Worm (Caenorhabditis elegans): ENCODE results near the gene got-2.2.

The got-2.2 gene

ce11 chrX:6253899-6254670 is 13.3 kb downstream of the got-2.2 start:
- TF ChIP-seq nhr-11 (tag; optimal IDR thresholded peaks at IDR 0.05) (peak; percentile 30), nhr-12 (tag; optimal IDR thresholded peaks at IDR 0.05) (no peak), F13H6.1 (tag; optimal IDR thresholded peaks at IDR 0.05) (peak; percentile 64), sem-4 (tag; optimal IDR thresholded peaks at IDR 0.05) (peak; percentile 78), lin-13 (GFP tag; optimal IDR thresholded peaks at IDR 0.05) (peak; percentile 58), nhr-10 (tag; optimal IDR thresholded peaks at IDR 0.05) (peak; percentile 33), crh-2 (tag; optimal IDR thresholded peaks at IDR 0.05) (peak; percentile 58), ztf-4 (tag; optimal IDR thresholded peaks at IDR 0.05) (peak; percentile 88), fos-1 (tag; optimal IDR thresholded peaks at IDR 0.05) (peak; percentile 51), mdl-1 (tag; optimal IDR thresholded peaks at IDR 0.05) (peak in 1 of 2 experiments; percentile 33), skn-1 (tag; optimal IDR thresholded peaks at IDR 0.05) (no peak), lsy-2 (tag; optimal IDR thresholded peaks at IDR 0.05) (peak in 1 of 2 experiments; percentile 61), ama-1 (optimal IDR thresholded peaks at IDR 0.05) (peak; percentile 91), nhr-21 (tag; optimal IDR thresholded peaks at IDR 0.05) (peak; percentile 52), ztf-11 (tag; optimal IDR thresholded peaks at IDR 0.05) (no peak), ztf-1 (GFP tag; conservative IDR thresholded peaks at IDR 0.05) (no peak), sma-9 (GFP tag; optimal IDR thresholded peaks at IDR 0.05) (peak; percentile 68), sma-9 (tag; optimal IDR thresholded peaks at IDR 0.05) (no peak), sma-3 (GFP tag; optimal IDR thresholded peaks at IDR 0.05) (peak; percentile 15), zag-1 (tag; optimal IDR thresholded peaks at IDR 0.05) (no peak), elt-1 (tag; optimal IDR thresholded peaks at IDR 0.05) (no peak), nhr-25 (tag; optimal IDR thresholded peaks at IDR 0.05) (peak; percentile 68), lin-39 (tag; optimal IDR thresholded peaks at IDR 0.05) (no peak), aly-2 (tag; optimal IDR thresholded peaks at IDR 0.05) (no peak), Y55F3AM.14 (GFP tag; optimal IDR thresholded peaks at IDR 0.05) (peak; percentile 58), unc-39 (tag; optimal IDR thresholded peaks at IDR 0.05) (no peak), ceh-82 (tag; optimal IDR thresholded peaks at IDR 0.05) (no peak), blmp-1 (tag; optimal IDR thresholded peaks at IDR 0.05; ENCODE audit: insufficient read depth) (peak; percentile 52), nhr-129 (tag; optimal IDR thresholded peaks at IDR 0.05) (peak; percentile 98)

ce11 chrX:6254671-6255031 is 13.9 kb downstream of the got-2.2 start:
- TF ChIP-seq F13H6.1 (tag; optimal IDR thresholded peaks at IDR 0.05) = no peak
- TF ChIP-seq blmp-1 (tag; optimal IDR thresholded peaks at IDR 0.05; ENCODE audit: insufficient read depth) = peak; percentile 12

- peak in 1 of 2 experiments; percentile 76 for TF ChIP-seq lsy-2 (tag; optimal IDR thresholded peaks at IDR 0.05)
- peak; percentile 26 for TF ChIP-seq nhr-6 (tag; optimal IDR thresholded peaks at IDR 0.05)
- TF ChIP-seq Y55F3AM.14 (GFP tag; optimal IDR thresholded peaks at IDR 0.05) = peak; percentile 78
- TF ChIP-seq fos-1 (tag; optimal IDR thresholded peaks at IDR 0.05) = peak; percentile 68
- TF ChIP-seq mdl-1 (tag; optimal IDR thresholded peaks at IDR 0.05) = peak; percentile 67 to 91
- TF ChIP-seq zag-1 (tag; optimal IDR thresholded peaks at IDR 0.05) = no peak
- no peak for TF ChIP-seq nhr-77 (tag; optimal IDR thresholded peaks at IDR 0.05)
- peak; percentile 34 for TF ChIP-seq nhr-10 (tag; optimal IDR thresholded peaks at IDR 0.05)
- no peak for TF ChIP-seq nhr-11 (tag; optimal IDR thresholded peaks at IDR 0.05)
- TF ChIP-seq sma-9 (GFP tag; optimal IDR thresholded peaks at IDR 0.05) = peak; percentile 97
- TF ChIP-seq sma-9 (tag; optimal IDR thresholded peaks at IDR 0.05) = no peak
- no peak for TF ChIP-seq elt-3 (tag; optimal IDR thresholded peaks at IDR 0.05)
- peak; percentile 97 for TF ChIP-seq nhr-129 (tag; optimal IDR thresholded peaks at IDR 0.05)
- TF ChIP-seq alr-1 (tag; optimal IDR thresholded peaks at IDR 0.05) = no peak
- peak; percentile 52 for TF ChIP-seq C34F6.9 (tag; optimal IDR thresholded peaks at IDR 0.05)
- peak; percentile 94 for TF ChIP-seq crh-2 (tag; optimal IDR thresholded peaks at IDR 0.05)
- peak; percentile 89 for TF ChIP-seq nhr-25 (tag; optimal IDR thresholded peaks at IDR 0.05)
- peak; percentile 4 for TF ChIP-seq skn-1 (tag; optimal IDR thresholded peaks at IDR 0.05)
- no peak for TF ChIP-seq egl-27 (tag; optimal IDR thresholded peaks at IDR 0.05)
- TF ChIP-seq peb-1 (tag; optimal IDR thresholded peaks at IDR 0.05) = no peak
- TF ChIP-seq nhr-21 (tag; optimal IDR thresholded peaks at IDR 0.05) = peak; percentile 85
- TF ChIP-seq aly-2 (tag; optimal IDR thresholded peaks at IDR 0.05) = no peak
- TF ChIP-seq blmp-1 (tag; optimal IDR thresholded peaks at IDR 0.05; ENCODE audit: insufficient read depth) = peak; percentile 81
- TF ChIP-seq F13H6.1 (tag; optimal IDR thresholded peaks at IDR 0.05) = peak; percentile 91
- TF ChIP-seq gmeb-1 (tag; optimal IDR thresholded peaks at IDR 0.05) = peak; percentile 56
- peak; percentile 58 for TF ChIP-seq ama-1 (optimal IDR thresholded peaks at IDR 0.05)
- peak; percentile 91 for TF ChIP-seq ztf-4 (tag; optimal IDR thresholded peaks at IDR 0.05)
- no peak for TF ChIP-seq ceh-16 (tag; optimal IDR thresholded peaks at IDR 0.05)
- peak; percentile 85 for TF ChIP-seq sma-3 (GFP tag; optimal IDR thresholded peaks at IDR 0.05)
- TF ChIP-seq sem-4 (tag; optimal IDR thresholded peaks at IDR 0.05) = peak; percentile 60
- peak; percentile 34 for TF ChIP-seq mab-5 (tag; optimal IDR thresholded peaks at IDR 0.05)
- no peak for TF ChIP-seq dmd-4 (tag; optimal IDR thresholded peaks at IDR 0.05)
- no peak for TF ChIP-seq elt-1 (tag; optimal IDR thresholded peaks at IDR 0.05)
- TF ChIP-seq nhr-237 (tag; optimal IDR thresholded peaks at IDR 0.05) = no peak
- peak; percentile 56 for TF ChIP-seq lin-13 (GFP tag; optimal IDR thresholded peaks at IDR 0.05)
- peak; percentile 48 for TF ChIP-seq lin-11 (tag; optimal IDR thresholded peaks at IDR 0.05)
These were observed 14.8 kb downstream of the got-2.2 start for ce11 chrX:6255561-6255960.

Measured in whole organism, L2 larva.